Worm (Caenorhabditis elegans): ENCODE measurements around the gene ugt-55.

DNA sequence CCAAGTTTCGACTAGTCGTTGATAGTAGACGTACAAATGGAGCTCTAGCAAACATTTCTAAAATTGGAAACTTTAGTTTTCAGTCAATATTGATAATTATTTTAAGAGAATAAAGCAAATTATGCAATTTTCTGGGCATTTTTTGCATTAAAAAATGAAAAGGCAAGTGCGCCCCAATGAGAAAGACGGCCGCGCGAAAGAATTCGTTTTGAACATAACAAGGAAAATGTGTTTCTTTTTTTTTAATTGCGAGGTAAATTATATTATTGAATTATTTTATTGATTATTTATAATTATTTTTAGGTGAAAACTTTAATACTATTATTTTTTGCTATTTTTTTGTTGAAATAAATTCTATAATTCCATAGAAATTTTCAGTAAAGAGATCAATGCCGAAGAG, 15.0 kb downstream of the ugt-55 start, which contains the start of the genes tsfm-1 and capg-2:
- no peak for TF ChIP-seq lin-13 (GFP tag; optimal IDR thresholded peaks at IDR 0.05)
- no peak for TF ChIP-seq nhr-28 (tag; optimal IDR thresholded peaks at IDR 0.05)
- TF ChIP-seq ces-1 (GFP tag; optimal IDR thresholded peaks at IDR 0.05) = no peak
- TF ChIP-seq ceh-63 (GFP tag; optimal IDR thresholded peaks at IDR 0.05) = no peak
